Worm (Caenorhabditis elegans) whole organism, late embryonic: ENCODE data around the gene acbp-5.

Experiments used
- ceh-6 ChIP-seq: fragments of 200-800 bp; sonication (Bioruptor generic); optimal IDR thresholded peaks from 2 replicates; lab custom pipeline; 2018; ENCODE audit warnings: mild to moderate bottlenecking, missing genetic modification characterization, missing compliant biosample characterization
- gmeb-2 ChIP-seq: sonication (generic microtip); optimal IDR thresholded peaks from 2 replicates; lab custom pipeline; 2016; ENCODE audit warnings: missing genetic modification characterization, inconsistent platforms, missing compliant biosample characterization
- hlh-30 ChIP-seq: sonication (generic microtip); optimal IDR thresholded peaks from 2 replicates; lab custom pipeline; 2017; ENCODE audit warnings: antibody characterized with exemption, missing genetic modification characterization, missing compliant biosample characterization; ENCODE audit not compliant: insufficient read depth
- sox-2 ChIP-seq: fragments of 200-800 bp; sonication (Bioruptor generic); IDR thresholded peaks from 2 replicates; pipeline ENCODE4 v1.3.6; 2022; ENCODE audit warnings: missing genetic modification reagents, missing genetic modification characterization, missing compliant biosample characterization
- tbx-2 ChIP-seq: sonication (generic microtip); optimal IDR thresholded peaks from 2 replicates; lab custom pipeline; 2016; ENCODE audit warnings: missing genetic modification characterization, missing compliant biosample characterization

DNA sequence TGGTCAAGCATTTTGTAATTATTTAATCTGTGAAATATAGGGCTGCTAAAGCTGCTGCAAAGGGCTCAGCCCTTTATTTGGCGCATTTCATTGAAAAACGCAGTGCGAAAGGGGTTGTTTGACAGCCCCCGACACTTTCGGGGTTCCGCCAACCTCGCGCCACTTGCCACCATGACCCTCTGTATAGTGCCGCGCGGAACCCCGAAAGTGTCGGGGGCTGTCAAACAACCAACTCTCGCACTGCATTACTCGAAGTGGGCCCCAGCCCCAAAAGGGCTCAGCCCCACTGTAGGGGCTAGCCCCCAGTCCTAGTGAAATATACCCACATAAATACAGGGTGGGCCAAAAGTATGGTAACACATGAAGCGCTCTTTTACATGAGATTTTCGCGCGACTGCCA, 41.2 kb downstream of the acbp-5 start:
- TF ChIP-seq tbx-2 (tag; lab: Kevin White, UChicago) (no peak), sox-2 (GFP tag; lab: Robert Waterston, UW) (no peak), hlh-30 (tag; lab: Kevin White, UChicago) (no peak), ceh-6 (GFP tag; lab: Kevin White, UChicago) (no peak), gmeb-2 (tag; lab: Kevin White, UChicago) (no peak)
